Worm (Caenorhabditis elegans): ENCODE measurements around the gene C32D5.12.

Gene C32D5.12

ce11 chrII:6379038-6379563, 20.3 kb upstream of the C32D5.12 start:
- TF ChIP-seq nhr-80 (tag; optimal IDR thresholded peaks at IDR 0.05): no peak
- TF ChIP-seq lsy-27 (tag; optimal IDR thresholded peaks at IDR 0.05; ENCODE audit: borderline replicate concordance, insufficient read depth): no peak
- TF ChIP-seq snpc-3.4 (tag; optimal IDR thresholded peaks at IDR 0.05): no peak
- TF ChIP-seq Y67H2A.10 (GFP tag; conservative IDR thresholded peaks at IDR 0.05): no peak
- no peak for TF ChIP-seq ceh-27 (GFP tag; optimal IDR thresholded peaks at IDR 0.05)
- no peak for TF ChIP-seq aptf-3 (GFP tag; IDR thresholded peaks at IDR 0.05)
- no peak for TF ChIP-seq lin-26 (GFP tag; IDR thresholded peaks at IDR 0.05)

- TF ChIP-seq hlh-26 (GFP tag; conservative IDR thresholded peaks at IDR 0.05) (no peak), nhr-80 (tag; optimal IDR thresholded peaks at IDR 0.05) (peak; percentile 91), Y67H2A.10 (GFP tag; conservative IDR thresholded peaks at IDR 0.05) (no peak), F23B12.7 (tag; optimal IDR thresholded peaks at IDR 0.05; ENCODE audit: insufficient read depth) (peak; percentile 23), dox-1 (GFP tag; IDR thresholded peaks at IDR 0.05) (0 out of 2 replicates have a peak, but pooled peaks have one; percentile 13), cebp-1 (GFP tag; IDR thresholded peaks at IDR 0.05) (peak; percentile 64; the same call in 1 of the 2 replicates), cebp-1 (tag; optimal IDR thresholded peaks at IDR 0.05) (peak; percentile 69), repo-1 (tag; optimal IDR thresholded peaks at IDR 0.05) (no peak), Y79H2A.3 (GFP tag; conservative IDR thresholded peaks at IDR 0.05) (no peak), D2030.7 (GFP tag; IDR thresholded peaks at IDR 0.05) (no peak), ztf-6 (GFP tag; IDR thresholded peaks at IDR 0.05) (no peak), hsf-1 (GFP tag; IDR thresholded peaks at IDR 0.05) (no peak), ztf-22 (GFP tag; optimal IDR thresholded peaks at IDR 0.05) (no peak)
Observed at ce11 chrII:6377381-6377948, 18.7 kb upstream of the C32D5.12 start.

- TF ChIP-seq hlh-12 (tag; optimal IDR thresholded peaks at IDR 0.05) (no peak), ama-1 (optimal IDR thresholded peaks at IDR 0.05) (no peak), ama-1 (GFP tag; optimal IDR thresholded peaks at IDR 0.05) (no peak), repo-1 (tag; optimal IDR thresholded peaks at IDR 0.05) (no peak)
Observed at ce11 chrII:6376693-6377092, 17.9 kb upstream of the C32D5.12 start.

ce11 chrII:6374646-6375045, 15.8 kb upstream of the C32D5.12 start:
- no peak for TF ChIP-seq lin-26 (GFP tag; IDR thresholded peaks at IDR 0.05)
- TF ChIP-seq B0261.1 (tag; optimal IDR thresholded peaks at IDR 0.05): no peak
- 0 out of 2 replicates have a peak, but pooled peaks have one; percentile 9 for TF ChIP-seq Y53G8AR.9 (GFP tag; conservative IDR thresholded peaks at IDR 0.05)
- TF ChIP-seq nhr-80 (tag; optimal IDR thresholded peaks at IDR 0.05): peak; percentile 81
- no peak for TF ChIP-seq nfya-2 (GFP tag; IDR thresholded peaks at IDR 0.05)
- TF ChIP-seq sdz-38 (tag; optimal IDR thresholded peaks at IDR 0.05): no peak
- no peak for TF ChIP-seq atf-7 (tag; optimal IDR thresholded peaks at IDR 0.05)
- no peak for TF ChIP-seq let-526 (GFP tag; IDR thresholded peaks at IDR 0.05)
- no peak for TF ChIP-seq lin-40 (tag; optimal IDR thresholded peaks at IDR 0.05)
- TF ChIP-seq lsl-1 (GFP tag; optimal IDR thresholded peaks at IDR 0.05): no peak
- TF ChIP-seq ZK185.1 (tag; optimal IDR thresholded peaks at IDR 0.05; ENCODE audit: poor library complexity, severe bottlenecking): no peak
- no peak for TF ChIP-seq B0019.2 (GFP tag; conservative IDR thresholded peaks at IDR 0.05)
- TF ChIP-seq ekl-4 (GFP tag; IDR thresholded peaks at IDR 0.05): 0 out of 2 replicates have a peak, but pooled peaks have one; percentile 6
- TF ChIP-seq aptf-2 (GFP tag; conservative IDR thresholded peaks at IDR 0.05): no peak
- TF ChIP-seq B0336.3 (GFP tag; IDR thresholded peaks at IDR 0.05): peak; percentile 67
- no peak for TF ChIP-seq mes-4 (tag; optimal IDR thresholded peaks at IDR 0.05)
- no peak for TF ChIP-seq snpc-1.3 (tag; optimal IDR thresholded peaks at IDR 0.05; ENCODE audit: insufficient read depth)
- TF ChIP-seq ceh-40 (GFP tag; IDR thresholded peaks at IDR 0.05): no peak
- TF ChIP-seq attf-3 (GFP tag; conservative IDR thresholded peaks at IDR 0.05): no peak
- TF ChIP-seq let-607 (tag; optimal IDR thresholded peaks at IDR 0.05): no peak
- no peak for TF ChIP-seq tbx-9 (tag; optimal IDR thresholded peaks at IDR 0.05; ENCODE audit: borderline replicate concordance)
- no peak; the same call in 1 of the 2 replicates for TF ChIP-seq cebp-1 (GFP tag; IDR thresholded peaks at IDR 0.05)
- peak; percentile 83 for TF ChIP-seq cebp-1 (tag; optimal IDR thresholded peaks at IDR 0.05)
- TF ChIP-seq tlf-1 (GFP tag; optimal IDR thresholded peaks at IDR 0.05): no peak
- TF ChIP-seq ceh-79 (tag; optimal IDR thresholded peaks at IDR 0.05): no peak

Measured in whole organism, young adult.